Worm (Caenorhabditis elegans): ENCODE data around the gene spe-26.

Gene spe-26

ce11 chrIV:10341618-10342360 is 49.9 kb downstream of the spe-26 start (continued):
- TF ChIP-seq zag-1 (tag; optimal IDR thresholded peaks at IDR 0.05) (no peak), lin-39 (tag; optimal IDR thresholded peaks at IDR 0.05) (no peak), nhr-48 (tag; optimal IDR thresholded peaks at IDR 0.05) (no peak), nhr-6 (tag; optimal IDR thresholded peaks at IDR 0.05) (no peak), daf-8 (GFP tag; IDR thresholded peaks at IDR 0.05) (no peak), nhr-76 (tag; optimal IDR thresholded peaks at IDR 0.05) (no peak), egl-27 (tag; optimal IDR thresholded peaks at IDR 0.05) (no peak), hlh-11 (tag; optimal IDR thresholded peaks at IDR 0.05) (no peak), nhr-77 (tag; optimal IDR thresholded peaks at IDR 0.05) (no peak), ama-1 (optimal IDR thresholded peaks at IDR 0.05) (no peak), snpc-1.2 (GFP tag; IDR thresholded peaks at IDR 0.05) (no peak), saeg-2 (GFP tag; IDR thresholded peaks at IDR 0.05) (no peak), sdz-12 (GFP tag; optimal IDR thresholded peaks at IDR 0.05) (no peak), dpl-1 (GFP tag; optimal IDR thresholded peaks at IDR 0.05) (no peak), lim-7 (GFP tag; IDR thresholded peaks at IDR 0.05) (no peak), vab-7 (GFP tag; IDR thresholded peaks at IDR 0.05) (no peak), ceh-32 (tag; optimal IDR thresholded peaks at IDR 0.05; ENCODE audit: poor library complexity) (peak; percentile 1), dmd-9 (GFP tag; IDR thresholded peaks at IDR 0.05) (no peak), lin-1 (GFP tag; IDR thresholded peaks at IDR 0.05) (no peak), pqm-1 (tag; optimal IDR thresholded peaks at IDR 0.05) (no peak), ZK337.2 (GFP tag; IDR thresholded peaks at IDR 0.05) (no peak), unc-130 (GFP tag; optimal IDR thresholded peaks at IDR 0.05) (no peak), lin-38 (GFP tag; IDR thresholded peaks at IDR 0.05) (no peak), nhr-11 (tag; optimal IDR thresholded peaks at IDR 0.05) (no peak), zip-11 (GFP tag; IDR thresholded peaks at IDR 0.05) (no peak), dmd-8 (GFP tag; IDR thresholded peaks at IDR 0.05) (no peak), snpc-4 (tag; optimal IDR thresholded peaks at IDR 0.05) (no peak), zfp-3 (GFP tag; conservative IDR thresholded peaks at IDR 0.05) (no peak), pha-4 (GFP tag; IDR thresholded peaks at IDR 0.05) (peak; percentile 7; the same call in 1 of the 2 replicates), pha-4 (tag; optimal IDR thresholded peaks at IDR 0.05) (no peak), ceh-82 (tag; optimal IDR thresholded peaks at IDR 0.05) (no peak), lsy-2 (tag; optimal IDR thresholded peaks at IDR 0.05) (no peak), Y105C5A.15 (GFP tag; IDR thresholded peaks at IDR 0.05) (no peak)

ce11 chrIV:10339701-10340100 is 52.0 kb downstream of the spe-26 start:
- TF ChIP-seq pqm-1 (tag; optimal IDR thresholded peaks at IDR 0.05), result no peak
- peak; percentile 9 for TF ChIP-seq nhr-11 (tag; optimal IDR thresholded peaks at IDR 0.05)

Measured in whole organism, L4 larva.